Worm (Caenorhabditis elegans) whole organism, early embryonic: Measurements from ENCODE around the gene txt-18.

Experiments used
- B0310.2 ChIP-seq: sonication (generic microtip); optimal IDR thresholded peaks from 2 replicates; lab custom pipeline; 2016; ENCODE audit warnings: mild to moderate bottlenecking, missing genetic modification characterization, missing compliant biosample characterization
- F13C5.2 ChIP-seq: sonication (generic microtip); optimal IDR thresholded peaks from 2 replicates; lab custom pipeline; 2017; ENCODE audit warnings: mild to moderate bottlenecking, missing genetic modification characterization, inconsistent platforms, missing compliant biosample characterization
- aly-1 ChIP-seq: sonication (generic microtip); optimal IDR thresholded peaks from 2 replicates; lab custom pipeline; 2016; ENCODE audit warnings: missing genetic modification characterization, missing compliant biosample characterization
- ama-1 ChIP-seq: fragments of 150-350 bp; optimal IDR thresholded peaks from 2 replicates; lab custom pipeline; 2014
- ceh-13 ChIP-seq: fragments of 200-800 bp; sonication (Bioruptor generic); optimal IDR thresholded peaks from 2 replicates; lab custom pipeline; 2018; ENCODE audit warnings: mild to moderate bottlenecking, missing genetic modification characterization, missing compliant biosample characterization
- ceh-36 ChIP-seq: sonication (generic microtip); optimal IDR thresholded peaks from 2 replicates; lab custom pipeline; 2016; ENCODE audit warnings: missing genetic modification characterization, inconsistent platforms, missing compliant biosample characterization
- ets-7 ChIP-seq: sonication (generic microtip); optimal IDR thresholded peaks from 2 replicates; lab custom pipeline; 2016; ENCODE audit warnings: missing genotype, missing genetic modification characterization, missing compliant biosample characterization
- flt-1 ChIP-seq: fragments of 200-800 bp; sonication (Bioruptor generic); IDR thresholded peaks from 2 replicates; pipeline ENCODE4 v1.3.6; 2022; ENCODE audit warnings: missing genetic modification characterization, missing compliant biosample characterization
- hmbx-1 ChIP-seq: sonication (generic microtip); optimal IDR thresholded peaks from 2 replicates; lab custom pipeline; 2016; ENCODE audit warnings: mild to moderate bottlenecking, missing genetic modification characterization, missing compliant biosample characterization
- hmg-4 ChIP-seq: fragments of 200-800 bp; sonication (Bioruptor generic); optimal IDR thresholded peaks from 2 replicates; lab custom pipeline; 2018; ENCODE audit warnings: mild to moderate bottlenecking, missing genetic modification characterization, missing compliant biosample characterization
- hnd-1 ChIP-seq: sonication (generic microtip); optimal IDR thresholded peaks from 2 replicates; lab custom pipeline; 2016; ENCODE audit warnings: missing genetic modification characterization, missing compliant biosample characterization
- pes-1 ChIP-seq: fragments of 200-800 bp; sonication (Bioruptor generic); IDR thresholded peaks from 2 replicates; pipeline ENCODE4 v1.3.6; 2022; ENCODE audit warnings: missing genetic modification reagents, missing genetic modification characterization, missing compliant biosample characterization
- scrt-1 ChIP-seq: fragments of 200-800 bp; sonication (Bioruptor generic); IDR thresholded peaks from 2 replicates; pipeline ENCODE4 v1.3.6; 2022; ENCODE audit warnings: missing genetic modification characterization, missing compliant biosample characterization
- sea-1 ChIP-seq: fragments of 200-800 bp; sonication (Bioruptor generic); conservative IDR thresholded peaks from 2 replicates; pipeline ENCODE4 v1.3.6; 2022; ENCODE audit warnings: missing genetic modification characterization, missing compliant biosample characterization
- tbx-11 ChIP-seq: fragments of 200-800 bp; sonication (Bioruptor generic); IDR thresholded peaks from 2 replicates; pipeline ENCODE4 v1.3.6; 2022; ENCODE audit warnings: missing genetic modification characterization, missing compliant biosample characterization
- tbx-37 ChIP-seq: fragments of 200-800 bp; sonication (Bioruptor generic); conservative IDR thresholded peaks from 2 replicates; pipeline ENCODE4 v1.3.6; 2022; ENCODE audit warnings: missing genetic modification reagents, missing genetic modification characterization, missing compliant biosample characterization
- tra-4 ChIP-seq: sonication (generic microtip); optimal IDR thresholded peaks from 2 replicates; lab custom pipeline; 2017; ENCODE audit warnings: missing genetic modification characterization, missing compliant biosample characterization

Gene txt-18

ce11 chrII:6339511-6339910, 4.4 kb upstream of the txt-18 start:
- TF ChIP-seq tbx-37 (GFP tag; lab: Robert Waterston, UW): no peak
- TF ChIP-seq scrt-1: no peak
- no peak for TF ChIP-seq ceh-36 (tag; lab: Kevin White, UChicago)
- no peak for TF ChIP-seq sea-1 (GFP tag; lab: Robert Waterston, UW)
- TF ChIP-seq hmg-4 (GFP tag; lab: Kevin White, UChicago): no peak
- no peak for TF ChIP-seq tbx-11 (GFP tag; lab: Robert Waterston, UW)
- TF ChIP-seq tra-4 (tag; lab: Kevin White, UChicago): no peak

- no peak for TF ChIP-seq hnd-1 (tag; lab: Kevin White, UChicago)
- no peak for TF ChIP-seq tbx-11 (GFP tag; lab: Robert Waterston, UW)
- no peak for TF ChIP-seq pes-1 (GFP tag; lab: Robert Waterston, UW)
- no peak for TF ChIP-seq tra-4 (tag; lab: Kevin White, UChicago)
- TF ChIP-seq sea-1 (GFP tag; lab: Robert Waterston, UW): no peak
- TF ChIP-seq ceh-36 (tag; lab: Kevin White, UChicago): no peak
Observed at ce11 chrII:6339948-6340347, 3.9 kb upstream of the txt-18 start, which contains the start of gene C32D5.7. TSS of gene C32D5.7 (minus strand) at chrII:6340048.

ce11 chrII:6341076-6341475, 2.8 kb upstream of the txt-18 start:
- TF ChIP-seq ceh-13 (GFP tag; lab: Kevin White, UChicago) (no peak), tbx-11 (GFP tag; lab: Robert Waterston, UW) (no peak), ets-7 (tag; lab: Kevin White, UChicago) (no peak), aly-1 (tag; lab: Kevin White, UChicago) (no peak), flt-1 (GFP tag; lab: Robert Waterston, UW) (no peak)

- TF ChIP-seq pes-1 (GFP tag; lab: Robert Waterston, UW) (no peak), ets-7 (tag; lab: Kevin White, UChicago) (no peak), scrt-1 (no peak), aly-1 (tag; lab: Kevin White, UChicago) (no peak), ama-1 (lab: Kevin White, UChicago) (no peak), sea-1 (GFP tag; lab: Robert Waterston, UW) (no peak)
Observed at ce11 chrII:6342455-6342854, 1.4 kb upstream of the txt-18 start.

ce11 chrII:6344513-6344912, 641 bp downstream of the txt-18 start:
- TF ChIP-seq scrt-1: no peak
- no peak for TF ChIP-seq pes-1 (GFP tag; lab: Robert Waterston, UW)
- no peak for TF ChIP-seq aly-1 (tag; lab: Kevin White, UChicago)
- TF ChIP-seq hnd-1 (tag; lab: Kevin White, UChicago): no peak
- no peak for TF ChIP-seq tra-4 (tag; lab: Kevin White, UChicago)
- TF ChIP-seq B0310.2 (tag; lab: Kevin White, UChicago): no peak
- no peak for TF ChIP-seq ama-1 (lab: Kevin White, UChicago)

ce11 chrII:6345195-6346158, 1.6 kb downstream of the txt-18 start, which contains the start of gene C32D5.8:
TSS of gene C32D5.8 (minus strand) at chrII:6345964.
- TF ChIP-seq hmg-4 (GFP tag; lab: Kevin White, UChicago): no peak

- peak; percentile 18 for TF ChIP-seq hmbx-1
- peak; percentile 19 for TF ChIP-seq ceh-36 (tag; lab: Kevin White, UChicago)
- TF ChIP-seq aly-1 (tag; lab: Kevin White, UChicago): no peak
Observed at ce11 chrII:6346551-6347079, 2.7 kb downstream of the txt-18 start.

ce11 chrII:6347341-6348118, 3.7 kb downstream of the txt-18 start, which contains the start of gene lgg-1:
TSS of gene lgg-1 (minus strand) at chrII:6347719.
- TF ChIP-seq ets-7 (tag; lab: Kevin White, UChicago) (no peak), pes-1 (GFP tag; lab: Robert Waterston, UW) (no peak; the same call in 1 of the 2 replicates), tra-4 (tag; lab: Kevin White, UChicago) (no peak), hnd-1 (tag; lab: Kevin White, UChicago) (no peak), scrt-1 (no peak), ceh-13 (GFP tag; lab: Kevin White, UChicago) (no peak), ceh-36 (tag; lab: Kevin White, UChicago) (no peak), aly-1 (tag; lab: Kevin White, UChicago) (no peak), sea-1 (GFP tag; lab: Robert Waterston, UW) (0 out of 2 replicates have a peak, but pooled peaks have one; percentile 48), F13C5.2 (peak; percentile 20), flt-1 (GFP tag; lab: Robert Waterston, UW) (no peak), hmbx-1 (no peak), tbx-37 (GFP tag; lab: Robert Waterston, UW) (no peak), ama-1 (lab: Kevin White, UChicago) (peak; percentile 23), hmg-4 (GFP tag; lab: Kevin White, UChicago) (no peak), B0310.2 (tag; lab: Kevin White, UChicago) (no peak), tbx-11 (GFP tag; lab: Robert Waterston, UW) (no peak)
